Worm (Caenorhabditis elegans): Measurements from ENCODE around the gene F43C9.2.

DNA sequence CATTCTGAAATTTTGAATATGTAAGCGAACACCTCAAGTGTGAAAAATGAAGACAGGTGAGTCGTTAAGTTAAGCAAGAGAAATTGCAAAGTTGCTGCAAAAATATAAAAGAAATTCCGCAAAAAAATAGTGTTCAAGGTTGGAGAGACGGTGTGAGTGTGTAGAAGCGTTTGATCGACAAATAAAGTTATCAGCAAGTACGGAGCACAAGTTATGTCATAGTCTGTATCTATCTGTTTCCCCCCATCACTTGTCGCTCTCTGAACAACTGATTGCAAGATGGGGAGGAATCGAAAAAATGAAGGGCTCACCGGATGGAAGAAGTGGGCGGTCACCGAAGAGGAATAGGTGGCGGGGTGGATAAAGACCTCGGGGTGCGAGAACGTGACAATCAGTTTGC is 34.3 kb upstream of the F43C9.2 start, which contains the start of gene lon-2:
- TF ChIP-seq T22C8.4 (GFP tag; IDR thresholded peaks at IDR 0.05) = no peak
- TF ChIP-seq klf-2 (GFP tag; conservative IDR thresholded peaks at IDR 0.05) = no peak
- TF ChIP-seq cog-1 (tag; optimal IDR thresholded peaks at IDR 0.05) = no peak
- TF ChIP-seq ztf-23 (GFP tag; IDR thresholded peaks at IDR 0.05) = no peak
- TF ChIP-seq flt-1 (GFP tag; IDR thresholded peaks at IDR 0.05) = no peak
- TF ChIP-seq tab-1 (GFP tag; IDR thresholded peaks at IDR 0.05) = no peak
- no peak for TF ChIP-seq med-1 (GFP tag; optimal IDR thresholded peaks at IDR 0.05; ENCODE audit: insufficient read depth)
- no peak for TF ChIP-seq ref-1 (GFP tag; conservative IDR thresholded peaks at IDR 0.05)
- no peak for TF ChIP-seq ztf-29 (GFP tag; IDR thresholded peaks at IDR 0.05)
